Worm (Caenorhabditis elegans) whole organism, L3 larva: ENCODE measurements around the gene gen-1.

ENCODE experiments used
- R02D3.7 ChIP-seq: fragments of 150-350 bp; optimal IDR thresholded peaks from 2 replicates; lab custom pipeline; 2014; ENCODE audit warnings: missing biosample characterization, missing genetic modification characterization
- ZK546.5 ChIP-seq: sonication (generic microtip); optimal IDR thresholded peaks from 2 replicates; lab custom pipeline; 2017; ENCODE audit warnings: missing biosample characterization, missing genetic modification characterization
- aly-2 ChIP-seq: fragments of 150-350 bp; optimal IDR thresholded peaks from 2 replicates; lab custom pipeline; 2014; ENCODE audit warnings: missing biosample characterization, missing genetic modification characterization
- ama-1 ChIP-seq: fragments of 150-350 bp; optimal IDR thresholded peaks from 2 replicates; lab custom pipeline; 2018
- ceh-16 ChIP-seq: sonication (generic microtip); optimal IDR thresholded peaks from 2 replicates; lab custom pipeline; 2017; ENCODE audit warnings: missing biosample characterization, missing genetic modification characterization
- ceh-28 ChIP-seq: fragments of 150-350 bp; optimal IDR thresholded peaks from 2 replicates; lab custom pipeline; 2014; ENCODE audit warnings: missing biosample characterization, missing genetic modification reagents, missing genetic modification characterization
- ceh-82 ChIP-seq: fragments of 150-350 bp; optimal IDR thresholded peaks from 2 replicates; lab custom pipeline; 2014; ENCODE audit warnings: missing biosample characterization, missing genetic modification characterization
- ceh-9 ChIP-seq: sonication (generic microtip); optimal IDR thresholded peaks from 2 replicates; lab custom pipeline; 2018; ENCODE audit warnings: missing biosample characterization, missing genetic modification characterization
- daf-12 ChIP-seq: fragments of 150-350 bp; optimal IDR thresholded peaks from 2 replicates; lab custom pipeline; 2014; ENCODE audit warnings: missing biosample characterization, missing genetic modification reagents, missing genetic modification characterization
- egl-5 ChIP-seq: fragments of 150-350 bp; optimal IDR thresholded peaks from 2 replicates; lab custom pipeline; 2017; ENCODE audit warnings: missing biosample characterization, missing genetic modification reagents, missing genetic modification characterization, inconsistent platforms
- elt-1 ChIP-seq: fragments of 150-350 bp; optimal IDR thresholded peaks from 2 replicates; lab custom pipeline; 2014; ENCODE audit warnings: missing biosample characterization, missing genetic modification characterization
- elt-3 ChIP-seq, 3 experiments: fragments of 150-350 bp in 1 of 3; sonication (generic microtip) in 2 of 3; optimal IDR thresholded peaks; 2 replicates in 2 of 3; 4 replicates in 1 of 3; lab custom pipeline; 2014 to 2017; ENCODE audit warnings: missing biosample characterization in 3 of 3, missing genetic modification characterization in 3 of 3
- eor-1 ChIP-seq, 2 experiments: fragments of 150-350 bp; optimal IDR thresholded peaks; 2 replicates each; lab custom pipeline; 2014 to 2018; ENCODE audit warnings: missing biosample characterization in 2 of 2, missing genetic modification characterization in 2 of 2
- fkh-10 ChIP-seq: sonication (generic microtip); optimal IDR thresholded peaks from 2 replicates; lab custom pipeline; 2017; ENCODE audit warnings: missing biosample characterization, missing genetic modification reagents, missing genetic modification characterization
- fkh-2 ChIP-seq: fragments of 150-350 bp; optimal IDR thresholded peaks from 2 replicates; lab custom pipeline; 2014; ENCODE audit warnings: missing biosample characterization, missing genetic modification reagents, missing genetic modification characterization
- fos-1 ChIP-seq: fragments of 150-350 bp; optimal IDR thresholded peaks from 2 replicates; lab custom pipeline; 2014; ENCODE audit warnings: missing biosample characterization, missing genetic modification characterization
- hmg-11 ChIP-seq: sonication (generic microtip); optimal IDR thresholded peaks from 2 replicates; lab custom pipeline; 2016; ENCODE audit warnings: missing genetic modification characterization, missing compliant biosample characterization
- jun-1 ChIP-seq: fragments of 150-350 bp; optimal IDR thresholded peaks from 2 replicates; lab custom pipeline; 2014; ENCODE audit warnings: missing biosample characterization, missing genetic modification reagents, missing genetic modification characterization
- lin-15B ChIP-seq: fragments of 150-350 bp; optimal IDR thresholded peaks from 2 replicates; lab custom pipeline; 2014; ENCODE audit warnings: missing biosample characterization, missing genetic modification characterization
- lin-39 ChIP-seq: fragments of 150-350 bp; optimal IDR thresholded peaks from 2 replicates; lab custom pipeline; 2018; ENCODE audit warnings: missing biosample characterization, missing genetic modification reagents, missing genetic modification characterization
- lsy-12 ChIP-seq: sonication (generic microtip); optimal IDR thresholded peaks from 2 replicates; lab custom pipeline; 2016; ENCODE audit warnings: mild to moderate bottlenecking, missing genetic modification characterization, missing compliant biosample characterization
- mdl-1 ChIP-seq: fragments of 150-350 bp; optimal IDR thresholded peaks from 2 replicates; lab custom pipeline; 2014; ENCODE audit warnings: missing biosample characterization, missing genetic modification characterization
- mml-1 ChIP-seq: fragments of 150-350 bp; sonication (generic microtip); optimal IDR thresholded peaks from 3 replicates; lab custom pipeline; 2014; ENCODE audit warnings: missing biosample characterization, missing genetic modification characterization
- nfya-1 ChIP-seq: sonication (generic microtip); optimal IDR thresholded peaks from 2 replicates; lab custom pipeline; 2017; ENCODE audit warnings: missing genetic modification characterization, mild to moderate bottlenecking, missing compliant biosample characterization, antibody characterized with exemption, moderate library complexity; ENCODE audit not compliant: insufficient read depth
- nhr-11 ChIP-seq: fragments of 150-350 bp; optimal IDR thresholded peaks from 2 replicates; lab custom pipeline; 2014; ENCODE audit warnings: missing biosample characterization, missing genetic modification characterization
- nhr-12 ChIP-seq: fragments of 150-350 bp; optimal IDR thresholded peaks from 2 replicates; lab custom pipeline; 2014; ENCODE audit warnings: missing biosample characterization, missing genetic modification characterization
- nhr-237 ChIP-seq: fragments of 150-350 bp; optimal IDR thresholded peaks from 2 replicates; lab custom pipeline; 2014; ENCODE audit warnings: missing biosample characterization, missing genetic modification characterization
- nhr-25 ChIP-seq: sonication (generic microtip); optimal IDR thresholded peaks from 2 replicates; lab custom pipeline; 2017; ENCODE audit warnings: missing biosample characterization, missing genetic modification characterization
- nhr-43 ChIP-seq: sonication (generic microtip); optimal IDR thresholded peaks from 2 replicates; lab custom pipeline; 2016; ENCODE audit warnings: mild to moderate bottlenecking, missing genetic modification characterization, missing compliant biosample characterization; ENCODE audit not compliant: poor library complexity, severe bottlenecking
- nhr-67 ChIP-seq: fragments of 150-350 bp; optimal IDR thresholded peaks from 2 replicates; lab custom pipeline; 2014; ENCODE audit warnings: missing biosample characterization, missing genetic modification characterization
- nhr-76 ChIP-seq: fragments of 150-350 bp; sonication (generic microtip); optimal IDR thresholded peaks from 5 replicates; lab custom pipeline; 2014; ENCODE audit warnings: missing biosample characterization, missing genetic modification characterization
- nhr-77 ChIP-seq: fragments of 150-350 bp; optimal IDR thresholded peaks from 2 replicates; lab custom pipeline; 2014; ENCODE audit warnings: missing biosample characterization, missing genetic modification characterization
- pqm-1 ChIP-seq: fragments of 150-350 bp; optimal IDR thresholded peaks from 2 replicates; lab custom pipeline; 2017; ENCODE audit warnings: missing biosample characterization, missing genetic modification characterization, inconsistent platforms
- sea-2 ChIP-seq: fragments of 150-350 bp; sonication (generic microtip); optimal IDR thresholded peaks from 4 replicates; lab custom pipeline; 2014; ENCODE audit warnings: missing biosample characterization, missing genetic modification reagents, missing genetic modification characterization
- skn-1 ChIP-seq: fragments of 150-350 bp; optimal IDR thresholded peaks from 2 replicates; lab custom pipeline; 2014; ENCODE audit warnings: missing biosample characterization, missing genetic modification characterization
- snpc-4 ChIP-seq: fragments of 150-350 bp; optimal IDR thresholded peaks from 2 replicates; lab custom pipeline; 2014; ENCODE audit warnings: missing biosample characterization, missing genetic modification characterization
- tbx-2 ChIP-seq: sonication (generic microtip); optimal IDR thresholded peaks from 2 replicates; lab custom pipeline; 2016; ENCODE audit warnings: mild to moderate bottlenecking, missing genetic modification characterization, missing compliant biosample characterization
- unc-39 ChIP-seq: sonication (generic microtip); optimal IDR thresholded peaks from 4 replicates; lab custom pipeline; 2017; ENCODE audit warnings: missing biosample characterization, missing genetic modification characterization
- unc-62 ChIP-seq: fragments of 150-350 bp; sonication (generic microtip); optimal IDR thresholded peaks from 4 replicates; lab custom pipeline; 2014; ENCODE audit warnings: missing biosample characterization, missing genetic modification reagents, missing genetic modification characterization

gen-1 gene

ce11 chrIII:6270277-6270676 is 22.3 kb upstream of the gen-1 start, which contains the start of gene srg-3:
Gene srg-3 (minus strand): TSS chrIII:6270377.
- TF ChIP-seq elt-3 (tag; optimal IDR thresholded peaks at IDR 0.05; lab: Kevin White, UChicago) (no peak), aly-2 (no peak), fkh-10 (GFP tag; lab: Kevin White, UChicago) (no peak), unc-39 (tag; lab: Kevin White, UChicago) (no peak), pqm-1 (tag; lab: Kevin White, UChicago) (no peak)
- TF ChIP-seq, all 47 proteins: peak for 0

- TF ChIP-seq nhr-43 (tag; lab: Kevin White, UChicago): no peak
- no peak for TF ChIP-seq ceh-16 (tag; lab: Kevin White, UChicago)
- no peak for TF ChIP-seq fos-1 (tag; lab: Kevin White, UChicago)
- TF ChIP-seq nhr-76 (tag; lab: Kevin White, UChicago): no peak
- no peak for TF ChIP-seq daf-12 (tag; lab: Kevin White, UChicago)
- no peak for TF ChIP-seq nhr-237 (tag; lab: Kevin White, UChicago)
- TF ChIP-seq lin-15B (tag; lab: Kevin White, UChicago): no peak
- TF ChIP-seq lsy-12: no peak
- no peak for TF ChIP-seq mml-1 (tag; lab: Kevin White, UChicago)
- TF ChIP-seq nhr-67 (tag; lab: Kevin White, UChicago): no peak
- TF ChIP-seq, all 47 proteins: peak for 0
Measured at ce11 chrIII:6268061-6268460, 20.1 kb upstream of the gen-1 start, which contains the start of gene srg-7. Gene srg-7 (minus strand): TSS chrIII:6268161.

ce11 chrIII:6265911-6266310 is 18.0 kb upstream of the gen-1 start, which contains the start of gene srg-6:
Gene srg-6 (minus strand): TSS chrIII:6266011.
- TF ChIP-seq skn-1 (tag; lab: Kevin White, UChicago) (no peak), sea-2 (GFP tag; lab: Kevin White, UChicago) (no peak), egl-5 (tag; lab: Kevin White, UChicago) (no peak)

ce11 chrIII:6264447-6264846 is 16.5 kb upstream of the gen-1 start, which contains the start of gene srg-5:
Gene srg-5 (minus strand): TSS chrIII:6264547.
- no peak for TF ChIP-seq ceh-28
- no peak for TF ChIP-seq ZK546.5 (tag; lab: Kevin White, UChicago)
- no peak for TF ChIP-seq nfya-1
- no peak for TF ChIP-seq lin-39
- no peak for TF ChIP-seq ama-1
- TF ChIP-seq ceh-9 (tag; lab: Kevin White, UChicago): no peak
- TF ChIP-seq nhr-12: no peak
- TF ChIP-seq snpc-4 (tag; lab: Kevin White, UChicago): no peak

- TF ChIP-seq elt-1 (no peak), ceh-82 (tag; lab: Kevin White, UChicago) (no peak), R02D3.7 (tag; lab: Kevin White, UChicago) (no peak), lsy-12 (no peak), eor-1 (tag; optimal IDR thresholded peaks at IDR 0.05; lab: Kevin White, UChicago) (no peak), mdl-1 (no peak), skn-1 (tag; lab: Kevin White, UChicago) (no peak), nhr-67 (tag; lab: Kevin White, UChicago) (no peak), nfya-1 (no peak), jun-1 (tag; lab: Kevin White, UChicago) (no peak), daf-12 (tag; lab: Kevin White, UChicago) (no peak), nhr-77 (no peak), hmg-11 (tag; lab: Kevin White, UChicago) (no peak)
Measured at ce11 chrIII:6261985-6262384, 14.0 kb upstream of the gen-1 start, which contains the start of gene srg-4. Gene srg-4 (minus strand): TSS chrIII:6262085.

- TF ChIP-seq nfya-1: no peak
- no peak for TF ChIP-seq ama-1
- TF ChIP-seq nhr-76 (tag; lab: Kevin White, UChicago): no peak
- TF ChIP-seq nhr-11: no peak
- TF ChIP-seq elt-3 (tag; optimal IDR thresholded peaks at IDR 0.05; lab: Kevin White, UChicago): no peak
- TF ChIP-seq tbx-2 (tag; lab: Kevin White, UChicago): no peak
- no peak for TF ChIP-seq nhr-25 (tag; lab: Kevin White, UChicago)
- no peak for TF ChIP-seq fkh-2 (tag; lab: Kevin White, UChicago)
- no peak for TF ChIP-seq unc-62 (GFP tag; lab: Kevin White, UChicago)
- no peak for TF ChIP-seq eor-1 (tag; optimal IDR thresholded peaks at IDR 0.05; lab: Kevin White, UChicago)
Measured at ce11 chrIII:6260115-6260514, 12.2 kb upstream of the gen-1 start, which contains the start of gene srg-2. Gene srg-2 (minus strand): TSS chrIII:6260215.
